Fruit fly (Drosophila melanogaster) Kc167 (cell line): Measurements from ENCODE around the gene Mabi.

ENCODE experiments used
- Myc ChIP-seq: fragments of >200 bp; optimal IDR thresholded peaks from 2 replicates; lab custom pipeline; 2017; ENCODE audit warnings: missing external identifiers
- Sin3A ChIP-seq: fragments of >200 bp; optimal IDR thresholded peaks from 2 replicates; lab custom pipeline; 2018; ENCODE audit warnings: missing external identifiers
- h ChIP-seq: fragments of >200 bp; optimal IDR thresholded peaks from 3 replicates; lab custom pipeline; 2018; ENCODE audit warnings: missing external identifiers
- insv ChIP-seq: fragments of >200 bp; optimal IDR thresholded peaks from 3 replicates; lab custom pipeline; 2018; ENCODE audit warnings: missing external identifiers
- psq ChIP-seq: fragments of >200 bp; optimal IDR thresholded peaks from 2 replicates; lab custom pipeline; 2017; ENCODE audit warnings: missing external identifiers
- ttk ChIP-seq: sonication (Bioruptor generic); optimal IDR thresholded peaks from 2 replicates; lab custom pipeline; 2017; ENCODE audit warnings: missing external identifiers

Gene Mabi

DNA sequence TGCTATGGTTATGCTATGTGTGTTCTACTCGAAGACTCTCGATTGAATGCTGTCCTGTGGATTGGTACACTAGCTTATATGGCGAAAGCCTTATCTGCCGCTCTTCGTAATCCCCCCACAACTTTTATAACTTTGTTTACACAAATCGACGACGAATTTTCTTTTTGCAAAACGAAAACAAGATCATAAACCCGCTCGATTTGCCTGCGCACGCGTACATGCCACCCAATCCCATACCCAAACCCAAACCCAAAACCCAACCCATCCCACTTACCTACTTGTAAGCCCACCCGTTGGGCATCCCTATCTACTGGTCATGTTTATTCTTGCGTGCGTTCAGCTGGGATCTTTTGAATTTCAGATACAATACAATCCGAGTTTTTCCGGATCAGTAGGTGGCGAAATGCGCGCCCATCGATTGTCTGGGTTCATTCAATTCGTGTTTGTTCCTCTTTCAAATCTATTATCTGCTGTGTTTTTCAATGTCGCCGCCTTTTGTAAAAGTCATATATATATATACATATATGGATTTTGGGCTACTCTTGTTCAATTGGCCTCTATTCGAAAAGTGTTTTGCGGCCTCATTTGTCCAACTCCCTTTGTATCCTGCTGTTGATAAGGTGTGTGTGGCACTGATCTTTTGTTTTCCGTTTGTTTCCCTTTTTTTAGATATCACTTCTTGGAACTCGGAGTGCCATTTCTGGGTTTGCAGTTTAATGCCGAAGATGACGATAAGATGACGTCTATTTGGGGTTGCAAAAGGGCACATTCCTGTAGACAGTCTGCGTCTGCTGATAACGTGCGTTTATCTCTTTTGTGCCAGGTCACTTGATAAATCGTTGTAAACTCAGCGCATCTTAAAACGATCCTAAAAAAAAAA, at the start of gene Mabi:
TSS of gene Mabi (minus strand) at position 51 of the 880 bp plus-strand sequence.
- TF ChIP-seq Sin3A (no peak), Myc (lab: Kevin White, UChicago) (no peak), h (lab: Kevin White, UChicago) (no peak), ttk (lab: Kevin White, UChicago) (no peak), insv (lab: Kevin White, UChicago) (no peak), psq (lab: Kevin White, UChicago) (no peak)

DNA sequence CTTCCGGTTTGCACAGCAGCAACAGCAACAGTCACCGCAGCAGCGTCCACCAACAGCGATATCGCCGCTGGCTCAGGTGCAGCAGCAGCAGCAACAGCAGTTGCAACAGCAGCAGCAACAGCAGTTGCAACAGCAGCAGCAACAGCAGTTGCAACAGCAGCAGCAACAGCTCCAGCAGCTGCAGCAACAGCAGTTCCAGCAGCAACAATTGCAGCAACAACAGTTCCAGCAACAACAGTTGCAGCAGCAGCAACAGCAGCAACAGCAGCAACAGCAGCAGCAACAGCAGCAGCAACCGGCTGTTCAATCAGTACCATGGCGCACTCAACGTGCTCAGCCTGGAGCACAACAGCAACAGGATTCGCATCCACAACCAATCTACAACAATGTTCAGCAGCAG, 38.1 kb upstream of the Mabi start:
- TF ChIP-seq Sin3A (no peak), insv (lab: Kevin White, UChicago) (no peak), ttk (lab: Kevin White, UChicago) (no peak), psq (lab: Kevin White, UChicago) (no peak), h (lab: Kevin White, UChicago) (no peak), Myc (lab: Kevin White, UChicago) (no peak)

DNA sequence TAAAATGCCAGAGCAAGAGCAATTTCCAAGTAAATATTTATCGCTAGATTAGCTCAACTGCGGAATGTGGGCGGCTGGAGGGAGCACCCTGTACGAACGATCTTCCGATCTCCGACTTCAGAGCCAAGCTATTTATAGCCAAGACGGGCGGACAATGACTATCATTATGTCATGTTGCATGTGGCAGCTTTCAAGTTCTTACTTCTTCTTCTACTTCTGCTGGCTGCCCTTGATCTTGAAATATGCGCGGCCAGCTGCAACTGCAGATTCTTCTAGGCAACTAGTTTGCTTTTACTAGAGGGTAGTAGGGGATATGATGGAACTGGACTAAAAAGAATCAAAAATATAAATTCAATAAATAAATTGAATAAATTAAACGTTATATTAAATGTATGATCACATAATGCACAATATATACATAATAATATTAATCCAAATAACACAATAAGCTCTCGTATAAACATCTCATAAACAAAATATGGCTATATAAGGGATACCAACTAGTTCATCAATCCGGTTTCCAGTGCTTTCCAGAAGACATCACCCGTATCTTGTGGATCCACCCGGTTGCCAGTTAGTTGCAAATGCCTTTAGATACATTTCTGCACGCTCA, 33.7 kb upstream of the Mabi start:
- TF ChIP-seq ttk (lab: Kevin White, UChicago) (no peak), psq (lab: Kevin White, UChicago) (no peak), insv (lab: Kevin White, UChicago) (no peak), Sin3A (no peak), Myc (lab: Kevin White, UChicago) (no peak), h (lab: Kevin White, UChicago) (no peak)

DNA sequence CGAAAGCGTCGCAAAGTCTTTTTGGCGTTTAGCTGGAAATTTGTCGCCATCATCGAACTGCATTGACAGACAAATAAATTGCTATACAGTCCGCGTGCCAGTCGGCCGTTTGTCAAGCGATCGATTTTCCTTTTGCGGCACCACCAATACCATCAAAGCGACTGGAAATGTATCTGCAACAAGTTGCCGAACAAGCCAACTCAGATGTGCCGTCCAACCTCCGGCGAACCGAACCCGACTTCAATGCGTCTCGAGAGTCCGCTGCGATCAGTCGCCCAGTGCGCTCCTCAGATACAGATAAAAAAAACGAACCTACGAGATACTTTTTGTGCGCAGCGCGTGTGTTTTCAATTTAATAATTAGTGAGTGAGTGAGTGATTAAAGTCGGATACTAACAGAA, 32.2 kb upstream of the Mabi start:
- TF ChIP-seq Myc (lab: Kevin White, UChicago) (no peak), Sin3A (no peak), insv (lab: Kevin White, UChicago) (no peak), psq (lab: Kevin White, UChicago) (no peak), h (lab: Kevin White, UChicago) (no peak), ttk (lab: Kevin White, UChicago) (no peak)

DNA sequence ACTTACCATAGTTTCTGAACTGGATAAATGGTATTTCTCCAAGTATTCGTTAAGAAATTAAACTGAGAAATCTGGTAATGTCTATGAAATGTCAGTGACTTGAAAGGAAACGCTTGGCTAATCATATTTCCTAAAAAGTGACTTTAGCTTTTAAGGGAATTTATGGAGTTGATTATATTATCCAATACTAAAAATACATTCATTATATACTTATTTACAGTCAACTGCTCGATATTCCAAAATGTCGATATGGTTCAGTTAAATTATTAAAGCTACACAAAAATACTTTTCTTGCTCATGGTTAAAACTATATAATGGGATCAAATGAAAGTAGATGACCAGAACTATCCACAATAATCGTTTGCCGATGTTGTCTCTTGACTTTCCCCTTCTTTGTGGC, 31.3 kb upstream of the Mabi start, which contains the start of gene CG31848:
TSS of gene CG31848 (minus strand) at position 101 of the 400 bp plus-strand sequence.
- no peak for TF ChIP-seq ttk (lab: Kevin White, UChicago)
- TF ChIP-seq insv (lab: Kevin White, UChicago), result no peak
- no peak for TF ChIP-seq psq (lab: Kevin White, UChicago)
- no peak for TF ChIP-seq Myc (lab: Kevin White, UChicago)
- TF ChIP-seq Sin3A, result no peak
- no peak for TF ChIP-seq h (lab: Kevin White, UChicago)

DNA sequence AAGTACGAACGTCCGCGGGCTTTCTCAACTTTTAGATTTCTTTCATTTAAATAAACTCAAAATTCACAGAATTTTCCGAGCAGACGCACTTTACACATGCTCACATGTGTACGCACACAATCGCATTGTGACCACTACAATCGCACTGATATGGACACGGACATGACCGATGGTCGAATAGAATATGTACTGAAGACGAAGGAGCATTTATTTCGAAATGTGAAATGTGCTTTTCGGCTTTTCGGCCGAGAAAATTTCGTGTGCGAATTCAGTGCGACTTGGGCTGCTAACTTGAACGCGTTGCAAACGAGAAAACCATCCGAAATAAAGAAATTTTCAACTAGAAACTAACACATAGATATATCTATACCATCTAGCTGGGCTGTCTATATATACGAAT, 26.3 kb upstream of the Mabi start, which contains the start of gene CG44085:
TSS of gene CG44085 (plus strand) at position 269 of the 400 bp plus-strand sequence.
- TF ChIP-seq psq (lab: Kevin White, UChicago) (no peak), h (lab: Kevin White, UChicago) (no peak), insv (lab: Kevin White, UChicago) (no peak), Myc (lab: Kevin White, UChicago) (no peak), Sin3A (no peak), ttk (lab: Kevin White, UChicago) (no peak)

DNA sequence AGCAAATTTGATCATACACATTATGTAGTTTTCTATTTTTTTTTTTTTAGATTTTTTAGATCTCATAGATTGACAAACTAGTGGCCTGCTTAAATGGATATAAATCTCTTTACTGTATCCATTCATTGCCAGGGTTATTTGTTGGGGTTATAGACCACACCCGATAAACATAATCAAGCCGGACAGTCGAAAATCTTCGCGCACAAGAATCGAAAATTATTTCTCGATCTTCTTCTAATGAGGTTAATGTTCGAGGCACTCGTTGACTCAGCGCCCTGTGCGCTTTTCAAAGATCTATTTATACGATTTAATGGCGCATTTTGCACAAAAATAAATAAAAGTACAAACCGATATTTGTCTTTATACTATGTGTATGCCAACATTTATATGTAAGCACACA, 25.2 kb upstream of the Mabi start, which contains the start of gene CG31730:
TSS of gene CG31730 (minus strand) at position 101 of the 400 bp plus-strand sequence.
- no peak for TF ChIP-seq psq (lab: Kevin White, UChicago)
- no peak for TF ChIP-seq Sin3A
- TF ChIP-seq insv (lab: Kevin White, UChicago), result no peak
- TF ChIP-seq ttk (lab: Kevin White, UChicago), result no peak
- TF ChIP-seq h (lab: Kevin White, UChicago), result no peak
- no peak for TF ChIP-seq Myc (lab: Kevin White, UChicago)

DNA sequence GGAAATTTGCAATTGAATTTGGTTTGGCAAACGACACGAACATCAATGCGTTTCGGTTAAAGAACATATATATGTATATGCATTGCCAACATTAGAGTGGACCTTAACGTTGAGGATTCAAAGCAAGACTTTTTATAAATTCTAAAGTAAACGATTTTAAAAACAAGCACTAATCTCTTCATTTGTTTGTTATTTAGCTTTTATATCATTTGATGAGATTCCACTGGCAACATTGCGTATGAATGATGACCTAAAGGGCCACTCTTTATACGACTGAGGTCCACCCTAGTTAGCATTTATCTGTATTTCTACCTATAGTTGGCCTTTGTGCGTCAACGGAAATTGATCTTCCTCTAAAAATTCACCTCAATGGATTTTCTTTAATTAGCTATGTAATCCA, 24.2 kb upstream of the Mabi start:
- no peak for TF ChIP-seq ttk (lab: Kevin White, UChicago)
- TF ChIP-seq insv (lab: Kevin White, UChicago), result no peak
- TF ChIP-seq Myc (lab: Kevin White, UChicago), result no peak
- TF ChIP-seq h (lab: Kevin White, UChicago), result no peak
- TF ChIP-seq Sin3A, result no peak
- TF ChIP-seq psq (lab: Kevin White, UChicago), result no peak

DNA sequence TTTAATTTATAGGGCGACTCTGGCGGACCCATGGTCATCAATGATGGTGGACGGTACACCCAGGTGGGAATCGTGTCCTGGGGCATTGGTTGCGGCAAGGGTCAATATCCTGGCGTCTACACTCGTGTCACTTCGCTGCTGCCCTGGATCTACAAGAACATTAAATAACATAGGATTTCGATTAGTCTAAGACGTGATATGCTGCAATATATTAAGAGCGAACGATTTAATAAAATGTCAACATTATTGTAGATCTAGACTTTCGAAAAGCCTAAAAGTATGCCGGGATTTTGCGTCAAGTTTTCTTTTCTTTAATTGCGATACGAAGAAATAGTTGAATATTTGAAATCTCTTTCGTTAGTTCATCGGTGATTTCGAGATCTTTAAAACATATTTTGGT, 22.7 kb upstream of the Mabi start, which contains the start of gene Naa20B:
TSS of gene Naa20B (plus strand) at position 301 of the 400 bp plus-strand sequence.
- TF ChIP-seq psq (lab: Kevin White, UChicago) (no peak), insv (lab: Kevin White, UChicago) (no peak), h (lab: Kevin White, UChicago) (no peak), ttk (lab: Kevin White, UChicago) (no peak), Myc (lab: Kevin White, UChicago) (no peak), Sin3A (no peak)

DNA sequence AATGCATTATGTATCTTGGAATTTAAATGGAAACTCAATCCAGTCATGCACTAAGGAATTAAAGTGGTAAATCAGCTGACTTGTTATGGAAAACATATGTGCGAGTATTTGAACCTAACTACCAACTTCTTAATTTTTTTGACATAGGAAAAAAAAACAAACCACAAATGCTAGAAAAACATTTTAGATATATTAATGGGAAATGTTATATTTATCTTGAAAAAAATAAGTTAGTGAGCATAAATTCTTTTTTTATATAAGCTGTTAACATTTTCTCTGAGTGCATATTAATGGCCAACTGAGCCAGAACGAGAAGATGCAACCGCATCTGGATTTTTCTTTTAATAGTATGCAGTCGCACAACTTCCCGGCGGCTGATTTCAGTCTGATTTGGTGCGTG, 16.7 kb upstream of the Mabi start:
- TF ChIP-seq insv (lab: Kevin White, UChicago) (no peak), ttk (lab: Kevin White, UChicago) (no peak), psq (lab: Kevin White, UChicago) (no peak)

DNA sequence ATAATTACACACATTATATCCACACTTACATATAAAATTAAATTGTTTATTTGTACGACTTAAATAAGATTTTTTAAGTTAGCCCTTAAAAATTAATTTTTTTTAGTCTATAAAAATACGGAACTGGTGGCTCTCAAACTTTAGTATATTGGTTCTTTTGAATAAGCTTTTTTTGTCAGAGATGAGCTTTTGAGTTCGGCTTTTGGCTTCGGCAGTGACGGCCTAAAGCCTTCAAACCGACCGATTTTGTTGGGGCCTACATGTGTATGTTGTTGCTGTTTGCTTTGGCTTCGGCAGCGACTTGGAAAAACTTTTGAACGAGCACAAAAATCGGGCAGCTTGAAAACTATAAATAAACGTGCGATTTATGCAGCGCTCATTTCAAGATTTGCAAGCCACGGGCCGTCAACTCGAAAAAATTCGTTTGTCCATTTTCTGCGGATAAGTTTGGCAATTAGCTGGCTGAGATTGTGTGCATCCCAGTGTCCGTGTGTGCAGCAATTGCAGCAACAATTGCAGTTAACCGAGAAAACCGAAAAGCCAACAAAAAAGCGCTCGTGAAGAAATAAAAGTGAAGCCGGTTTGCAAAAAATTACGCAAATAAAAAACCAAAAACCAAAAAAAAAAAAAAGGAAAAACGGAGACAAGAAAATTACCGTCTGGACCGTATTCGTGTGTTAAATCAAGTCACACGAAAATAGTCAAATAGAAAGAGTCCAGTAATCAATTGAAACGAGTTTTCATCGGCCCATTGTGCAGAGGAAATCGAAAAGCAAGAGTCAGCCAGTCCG, 11.6 kb upstream of the Mabi start, which contains the start of gene CG16820:
TSS of gene CG16820 (plus strand) at position 378 of the 791 bp plus-strand sequence.
- TF ChIP-seq insv (lab: Kevin White, UChicago) (no peak), h (lab: Kevin White, UChicago) (no peak), psq (lab: Kevin White, UChicago) (no peak), ttk (lab: Kevin White, UChicago) (no peak), Myc (lab: Kevin White, UChicago) (no peak), Sin3A (no peak)
